Worm (Caenorhabditis elegans): ENCODE results near the gene F36G3.2.
A peak's percentile ranks its signal among the peaks of the same experiment; 100 is the strongest.

Gene F36G3.2

DNA sequence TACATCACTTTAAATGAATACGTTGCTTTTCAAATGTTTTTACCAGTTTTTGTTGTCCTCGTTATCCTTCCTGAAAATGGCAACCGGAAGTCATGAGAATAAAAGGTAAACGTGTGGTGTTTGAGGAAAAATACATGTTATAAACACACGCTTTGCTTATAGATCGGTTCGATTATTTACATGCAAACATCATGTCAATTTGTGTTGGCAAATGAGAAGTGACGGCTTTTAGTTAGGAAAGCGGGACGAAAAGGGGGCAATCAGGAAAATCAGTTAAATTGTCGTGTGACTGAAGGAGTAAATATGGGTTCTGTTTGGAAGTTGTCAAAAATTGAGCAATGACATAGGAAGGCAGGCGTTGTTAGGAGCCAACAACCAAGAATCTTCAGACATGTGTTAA lies 37.1 kb upstream of the F36G3.2 start, which contains the start of gene rrc-1:
Gene rrc-1, minus strand, starts transcription at position 74 of the 400 bp plus-strand sequence.
- TF ChIP-seq ceh-48 (tag; optimal IDR thresholded peaks at IDR 0.05) (no peak), ahr-1 (tag; optimal IDR thresholded peaks at IDR 0.05) (no peak), fkh-6 (tag; optimal IDR thresholded peaks at IDR 0.05) (no peak), che-1 (tag; optimal IDR thresholded peaks at IDR 0.05) (no peak), lim-6 (tag; optimal IDR thresholded peaks at IDR 0.05) (no peak), elt-2 (tag; optimal IDR thresholded peaks at IDR 0.05) (no peak), ceh-30 (tag; optimal IDR thresholded peaks at IDR 0.05) (no peak), K09A11.1 (tag; optimal IDR thresholded peaks at IDR 0.05; ENCODE audit: insufficient read depth) (no peak), C38D4.7 (GFP tag; optimal IDR thresholded peaks at IDR 0.05) (no peak), unc-42 (tag; optimal IDR thresholded peaks at IDR 0.05) (no peak), madf-2 (tag; optimal IDR thresholded peaks at IDR 0.05) (no peak), fax-1 (tag; optimal IDR thresholded peaks at IDR 0.05) (no peak)

DNA sequence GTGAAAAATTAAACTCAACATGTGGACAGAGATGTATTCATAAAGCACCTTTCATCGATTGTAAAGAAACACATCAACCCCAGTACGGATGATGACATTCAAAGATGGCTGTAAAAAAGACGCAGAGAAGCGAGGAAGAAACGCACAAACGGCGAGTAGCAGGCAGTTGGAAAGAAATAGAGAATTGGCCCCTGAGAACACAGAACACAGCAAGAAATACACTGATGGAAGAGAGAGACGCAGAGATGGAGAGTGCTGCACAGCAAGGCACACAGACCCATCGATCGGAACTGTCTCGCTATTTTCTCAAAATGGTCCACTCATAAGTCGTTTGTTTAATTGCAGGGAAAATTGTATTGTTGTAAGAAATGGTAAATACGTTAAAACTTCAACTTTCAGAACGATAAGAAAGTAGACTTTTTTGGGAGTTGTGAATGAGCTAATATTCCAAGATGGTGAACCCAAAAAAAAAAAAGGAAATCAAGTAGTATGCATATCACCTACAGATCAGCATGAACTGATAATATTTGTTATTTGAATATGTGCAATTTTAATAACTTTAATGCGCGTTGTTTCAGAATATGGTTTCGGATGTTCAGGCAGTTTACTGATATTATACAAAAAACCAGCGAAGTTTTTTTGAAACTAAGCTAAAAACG lies 28.7 kb upstream of the F36G3.2 start:
- peak; percentile 3 for TF ChIP-seq unc-55 (GFP tag; optimal IDR thresholded peaks at IDR 0.05)
- TF ChIP-seq tbx-2 (tag; optimal IDR thresholded peaks at IDR 0.05), result peak; percentile 55
- no peak for TF ChIP-seq ztf-16 (tag; optimal IDR thresholded peaks at IDR 0.05)
- peak; percentile 34 for TF ChIP-seq sdc-2 (tag; optimal IDR thresholded peaks at IDR 0.05)
- TF ChIP-seq K09A11.1 (tag; optimal IDR thresholded peaks at IDR 0.05; ENCODE audit: insufficient read depth), result no peak
- TF ChIP-seq ref-2 (tag; optimal IDR thresholded peaks at IDR 0.05), result peak; percentile 64
- TF ChIP-seq unc-86 (tag; optimal IDR thresholded peaks at IDR 0.05), result no peak
- peak; percentile 2 for TF ChIP-seq ceh-48 (tag; optimal IDR thresholded peaks at IDR 0.05)
- peak; percentile 39 for TF ChIP-seq pros-1 (tag; optimal IDR thresholded peaks at IDR 0.05)
- peak; percentile 17 for TF ChIP-seq ceh-2 (tag; optimal IDR thresholded peaks at IDR 0.05)
- peak; percentile 65 for TF ChIP-seq nfya-1 (tag; optimal IDR thresholded peaks at IDR 0.05)
- TF ChIP-seq dve-1 (tag; optimal IDR thresholded peaks at IDR 0.05), result peak; percentile 7
- peak; percentile 59 for TF ChIP-seq ceh-31 (tag; optimal IDR thresholded peaks at IDR 0.05)
- TF ChIP-seq fkh-6 (tag; optimal IDR thresholded peaks at IDR 0.05), result peak; percentile 21

DNA sequence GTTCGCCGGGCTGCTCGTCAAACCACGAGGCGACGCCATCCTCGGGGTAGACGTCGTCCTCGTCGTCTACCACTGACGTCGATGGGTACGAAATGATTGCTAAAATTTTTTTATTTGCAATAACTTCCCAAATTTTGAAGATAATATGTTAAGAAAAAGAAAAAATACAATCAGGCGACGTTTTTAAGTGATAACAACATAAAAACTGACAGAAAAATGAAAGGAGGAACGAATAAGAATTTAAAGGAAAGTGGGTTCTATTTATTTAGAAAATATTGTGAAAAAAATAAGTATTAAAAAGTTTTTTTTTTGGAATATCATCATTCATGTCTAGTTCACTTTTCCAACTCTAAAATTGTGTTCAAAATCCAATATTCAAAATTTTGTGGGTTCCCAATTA lies 28.1 kb upstream of the F36G3.2 start, which contains the start of gene dpy-22:
Gene dpy-22, minus strand, starts transcription at position 101 of the 400 bp plus-strand sequence.
- TF ChIP-seq sox-4 (tag; optimal IDR thresholded peaks at IDR 0.05) (no peak), tbx-2 (tag; optimal IDR thresholded peaks at IDR 0.05) (no peak), gmeb-2 (tag; optimal IDR thresholded peaks at IDR 0.05) (no peak), che-1 (tag; optimal IDR thresholded peaks at IDR 0.05) (no peak), F13H6.1 (tag; optimal IDR thresholded peaks at IDR 0.05) (no peak), tbx-7 (tag; optimal IDR thresholded peaks at IDR 0.05) (no peak)

DNA sequence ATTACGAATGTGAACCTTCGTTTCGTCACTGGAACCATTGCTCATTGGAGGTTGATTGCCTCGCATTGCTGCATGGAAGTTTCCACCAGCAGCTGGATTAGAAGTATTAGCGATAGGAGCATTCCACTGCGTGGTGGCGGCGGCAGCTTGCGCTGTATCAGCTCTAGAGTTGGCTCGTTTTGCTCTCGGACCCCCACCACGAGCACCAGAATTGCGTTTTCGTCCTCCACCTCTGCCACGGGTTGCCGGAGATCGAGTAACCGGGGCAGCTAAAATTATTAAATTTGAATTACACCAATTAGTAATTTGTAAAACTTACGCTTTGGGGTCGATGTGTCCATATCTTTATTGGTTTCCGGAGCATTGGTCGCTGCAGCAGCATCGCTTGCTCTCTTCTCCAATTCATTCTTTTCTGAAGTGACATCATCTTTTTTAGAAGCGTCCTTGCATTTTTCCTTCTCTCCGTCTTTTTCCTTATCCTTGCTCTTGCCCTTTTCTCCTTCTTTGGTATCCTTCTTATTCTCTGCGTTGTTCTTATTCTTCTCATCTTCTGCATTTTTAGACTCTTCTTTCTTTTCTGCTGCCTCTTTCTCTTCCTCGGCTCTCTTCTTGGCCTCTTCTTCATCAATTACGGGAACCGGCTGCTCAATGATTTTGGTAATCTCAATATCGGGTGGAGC lies 20.2 kb upstream of the F36G3.2 start:
- TF ChIP-seq unc-42 (tag; optimal IDR thresholded peaks at IDR 0.05) (peak; percentile 52), dmd-4 (tag; optimal IDR thresholded peaks at IDR 0.05; ENCODE audit: borderline replicate concordance) (no peak), unc-3 (GFP tag; conservative IDR thresholded peaks at IDR 0.05) (no peak), unc-3 (tag; optimal IDR thresholded peaks at IDR 0.05) (no peak), ceh-31 (tag; optimal IDR thresholded peaks at IDR 0.05) (peak; percentile 55)

DNA sequence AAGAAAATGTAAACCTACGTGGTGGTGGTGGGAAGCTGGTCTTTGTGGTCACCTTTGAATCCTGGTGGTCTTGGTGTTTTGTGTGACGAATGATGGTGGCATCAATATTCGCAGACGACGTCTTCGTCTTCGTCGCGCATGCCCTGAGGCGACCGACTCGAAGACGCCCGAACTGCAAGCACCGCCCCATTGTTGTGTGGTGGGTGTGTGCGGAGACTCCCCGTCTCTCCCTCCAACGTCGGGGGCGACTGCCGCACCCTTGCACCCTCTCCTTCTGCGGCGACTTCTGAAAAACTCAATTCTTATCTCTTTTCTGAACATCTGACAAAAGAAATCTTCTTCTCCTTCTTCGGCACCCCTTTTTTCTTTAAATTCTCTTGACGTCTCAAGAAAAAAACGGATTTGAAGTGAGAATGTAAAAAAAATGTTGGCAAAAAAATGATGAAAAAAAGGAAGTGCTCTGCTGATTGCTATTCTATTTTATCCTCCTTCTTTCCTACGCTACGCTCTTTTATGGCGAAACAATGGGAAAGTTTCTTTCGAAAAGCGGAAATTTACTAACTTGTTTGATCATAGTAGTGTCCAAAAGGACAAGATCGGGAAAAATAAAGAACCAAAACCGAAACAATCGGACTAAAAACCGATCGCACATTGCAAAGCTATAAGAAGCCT lies 13.4 kb upstream of the F36G3.2 start, which contains the start of gene lgc-47:
Gene lgc-47, minus strand, starts transcription at position 286 of the 672 bp plus-strand sequence.
- peak; percentile 31 for TF ChIP-seq unc-42 (tag; optimal IDR thresholded peaks at IDR 0.05)
- no peak for TF ChIP-seq eyg-1 (tag; optimal IDR thresholded peaks at IDR 0.05)

Data from whole organism, late embryonic.